Worm (Caenorhabditis elegans): ENCODE measurements around the gene srsx-34.

ce11 chrV:9081410-9081809 lies 45.6 kb downstream of the srsx-34 start:
- no peak for TF ChIP-seq ama-1 (optimal IDR thresholded peaks at IDR 0.05)
- no peak for TF ChIP-seq pat-9 (tag; optimal IDR thresholded peaks at IDR 0.05)
- no peak for TF ChIP-seq unc-86 (tag; optimal IDR thresholded peaks at IDR 0.05)
- TF ChIP-seq nhr-11 (tag; optimal IDR thresholded peaks at IDR 0.05): no peak
- no peak for TF ChIP-seq tbx-7 (tag; optimal IDR thresholded peaks at IDR 0.05)
- TF ChIP-seq fkh-10 (GFP tag; optimal IDR thresholded peaks at IDR 0.05): no peak
- TF ChIP-seq ceh-48 (tag; optimal IDR thresholded peaks at IDR 0.05): no peak
- TF ChIP-seq che-1 (tag; optimal IDR thresholded peaks at IDR 0.05): no peak
- TF ChIP-seq pag-3 (tag; optimal IDR thresholded peaks at IDR 0.05; ENCODE audit: borderline replicate concordance): no peak
- TF ChIP-seq elt-2 (tag; optimal IDR thresholded peaks at IDR 0.05): no peak
- TF ChIP-seq ceh-22 (tag; optimal IDR thresholded peaks at IDR 0.05): no peak

All from whole organism, late embryonic.